Fruit fly (Drosophila melanogaster) whole organism, embryonic: ENCODE measurements around the gene CG32073.
A peak's percentile ranks its signal among the peaks of the same experiment; 100 is the strongest.

Source experiments
- Ada2b ChIP-seq: fragments of 200-800 bp; sonication (Bioruptor generic); IDR thresholded peaks from 2 replicates; pipeline ENCODE4 v1.3.6; 2022; ENCODE audit warnings: missing biosample characterization, missing genetic modification characterization
- Adf1 ChIP-seq: fragments of 200-800 bp; sonication (Bioruptor generic); IDR thresholded peaks from 2 replicates; pipeline ENCODE4 v1.3.6; 2022; ENCODE audit warnings: missing biosample characterization, missing genetic modification characterization
- CG11398 ChIP-seq: fragments of 200-800 bp; sonication (Bioruptor generic); optimal IDR thresholded peaks from 2 replicates; lab custom pipeline; 2016; ENCODE audit warnings: missing biosample characterization, missing genetic modification characterization
- CG12299 ChIP-seq: fragments of 200-800 bp; sonication (Bioruptor generic); optimal IDR thresholded peaks from 2 replicates; lab custom pipeline; 2018; ENCODE audit warnings: missing biosample characterization, mild to moderate bottlenecking, missing genetic modification characterization
- CG14050 ChIP-seq: fragments of 200-800 bp; sonication (Bioruptor generic); IDR thresholded peaks from 3 replicates; pipeline ENCODE4 v1.3.6; 2022; ENCODE audit warnings: missing biosample characterization, missing genetic modification characterization
- CG14441 ChIP-seq: fragments of 200-800 bp; sonication (Bioruptor generic); IDR thresholded peaks from 2 replicates; pipeline ENCODE4 v1.3.6; 2022; ENCODE audit warnings: missing biosample characterization, missing genetic modification characterization
- CG15601 ChIP-seq: fragments of 200-800 bp; sonication (Bioruptor generic); optimal IDR thresholded peaks from 3 replicates; lab custom pipeline; 2019; ENCODE audit warnings: missing biosample characterization, mild to moderate bottlenecking, missing genetic modification characterization, moderate library complexity
- CG2202 ChIP-seq: fragments of 200-800 bp; sonication (Bioruptor generic); optimal IDR thresholded peaks from 2 replicates; lab custom pipeline; 2018; ENCODE audit warnings: missing biosample characterization, mild to moderate bottlenecking, missing genetic modification characterization
- CG2889 ChIP-seq: fragments of 200-800 bp; sonication (Bioruptor generic); IDR thresholded peaks from 3 replicates; pipeline ENCODE4 v1.3.6; 2022; ENCODE audit warnings: missing biosample characterization, missing genetic modification characterization
- CG31441 ChIP-seq: fragments of 200-800 bp; sonication (Bioruptor generic); IDR thresholded peaks from 2 replicates; pipeline ENCODE4 v1.3.6; 2022; ENCODE audit warnings: missing biosample characterization, missing genetic modification characterization
- CG32532 ChIP-seq: fragments of 200-800 bp; sonication (Bioruptor generic); IDR thresholded peaks from 2 replicates; pipeline ENCODE4 v1.3.6; 2022; ENCODE audit warnings: missing biosample characterization, missing genetic modification characterization
- CG33213 ChIP-seq: fragments of 200-800 bp; sonication (Bioruptor generic); optimal IDR thresholded peaks from 3 replicates; lab custom pipeline; 2016; ENCODE audit warnings: missing biosample characterization, missing genetic modification characterization
- CG33557 ChIP-seq: fragments of 200-800 bp; sonication (Bioruptor generic); optimal IDR thresholded peaks from 2 replicates; lab custom pipeline; 2019; ENCODE audit warnings: missing biosample characterization, mild to moderate bottlenecking, missing genetic modification characterization, moderate library complexity
- CG3847 ChIP-seq: fragments of 200-800 bp; sonication (Bioruptor generic); IDR thresholded peaks from 2 replicates; pipeline ENCODE4 v1.3.6; 2022; ENCODE audit warnings: missing biosample characterization, missing genetic modification characterization
- CG4360 ChIP-seq: fragments of 200-800 bp; sonication (Bioruptor generic); IDR thresholded peaks from 2 replicates; pipeline ENCODE4 v1.3.6; 2022; ENCODE audit warnings: missing biosample characterization, missing genetic modification characterization
- CG4424 ChIP-seq: fragments of 200-800 bp; sonication (Bioruptor generic); optimal IDR thresholded peaks from 3 replicates; lab custom pipeline; 2016; ENCODE audit warnings: missing biosample characterization, missing genetic modification characterization
- CG7357 ChIP-seq: fragments of 200-800 bp; sonication (Bioruptor generic); IDR thresholded peaks from 3 replicates; pipeline ENCODE4 v1.3.6; 2022; ENCODE audit warnings: missing biosample characterization, missing genetic modification characterization
- CG7556 ChIP-seq: fragments of 200-800 bp; sonication (Bioruptor generic); optimal IDR thresholded peaks from 2 replicates; lab custom pipeline; 2017; ENCODE audit warnings: missing biosample characterization, mild to moderate bottlenecking, missing genetic modification characterization
- CG8281 ChIP-seq: fragments of 200-800 bp; sonication (Bioruptor generic); optimal IDR thresholded peaks from 2 replicates; lab custom pipeline; 2018; ENCODE audit warnings: missing biosample characterization, mild to moderate bottlenecking, missing genetic modification characterization, moderate library complexity
- D19A ChIP-seq: fragments of 200-800 bp; optimal IDR thresholded peaks from 3 replicates; lab custom pipeline; 2019; ENCODE audit warnings: missing biosample characterization, mild to moderate bottlenecking, missing genetic modification characterization, moderate library complexity
- Dad ChIP-seq: fragments of 200-800 bp; sonication (Bioruptor generic); optimal IDR thresholded peaks from 3 replicates; lab custom pipeline; 2016; ENCODE audit warnings: missing biosample characterization, missing genetic modification characterization
- Doc2 ChIP-seq: fragments of 200-800 bp; sonication (Bioruptor generic); IDR thresholded peaks from 2 replicates; pipeline ENCODE4 v1.3.6; 2022; ENCODE audit warnings: missing biosample characterization, missing genetic modification characterization
- E2f1 ChIP-seq: fragments of 200-800 bp; sonication (Bioruptor generic); IDR thresholded peaks from 2 replicates; pipeline ENCODE4 v1.3.6; 2022; ENCODE audit warnings: missing biosample characterization, missing genetic modification characterization
- Hand ChIP-seq: fragments of 200-800 bp; sonication (Bioruptor generic); optimal IDR thresholded peaks from 2 replicates; lab custom pipeline; 2017; ENCODE audit warnings: mild to moderate bottlenecking, missing biosample characterization, missing genetic modification reagents, missing genetic modification characterization
- Hr51 ChIP-seq, 2 experiments: fragments of 200-800 bp; sonication (Bioruptor generic); optimal IDR thresholded peaks; 2 replicates in 1 of 2; 3 replicates in 1 of 2; lab custom pipeline; 2016 to 2018; ENCODE audit warnings: missing biosample characterization in 2 of 2, missing genetic modification characterization in 2 of 2, mild to moderate bottlenecking in 1 of 2, moderate library complexity in 1 of 2
- NC2β ChIP-seq: fragments of 200-800 bp; sonication (Bioruptor generic); optimal IDR thresholded peaks from 2 replicates; lab custom pipeline; 2016; ENCODE audit warnings: missing biosample characterization, missing genetic modification characterization
- NFAT ChIP-seq: fragments of 200-800 bp; sonication (Bioruptor generic); IDR thresholded peaks from 2 replicates; pipeline ENCODE4 v1.3.6; 2022; ENCODE audit warnings: missing biosample characterization, missing genetic modification characterization
- Nf-YB ChIP-seq: fragments of 200-800 bp; sonication (Bioruptor generic); optimal IDR thresholded peaks from 3 replicates; lab custom pipeline; 2019; ENCODE audit warnings: missing biosample characterization, mild to moderate bottlenecking, missing genetic modification characterization, moderate library complexity
- Nf-YC ChIP-seq: fragments of 200-800 bp; optimal IDR thresholded peaks from 3 replicates; lab custom pipeline; 2019; ENCODE audit warnings: missing biosample characterization, mild to moderate bottlenecking, missing genetic modification characterization, moderate library complexity
- Opbp ChIP-seq: fragments of 200-800 bp; sonication (Bioruptor generic); IDR thresholded peaks from 3 replicates; pipeline ENCODE4 v1.3.6; 2022; ENCODE audit warnings: missing biosample characterization, missing genetic modification characterization; ENCODE audit not compliant: partially characterized antibody
- Scr ChIP-seq: fragments of 200-800 bp; sonication (Bioruptor generic); IDR thresholded peaks from 2 replicates; pipeline ENCODE4 v1.3.6; 2022; ENCODE audit warnings: missing biosample characterization, missing genetic modification characterization; ENCODE audit not compliant: partially characterized antibody
- Ssrp ChIP-seq: fragments of 200-800 bp; sonication (Bioruptor generic); optimal IDR thresholded peaks from 2 replicates; lab custom pipeline; 2018; ENCODE audit warnings: missing biosample characterization, mild to moderate bottlenecking, missing genetic modification characterization, moderate library complexity
- Trl ChIP-seq, 3 experiments: fragments of >200 bp in 2 of 3; fragments of 200-800 bp in 1 of 3; sonication (Bioruptor generic) in 1 of 3; optimal IDR thresholded peaks; 2 replicates in 1 of 3; 3 replicates in 2 of 3; lab custom pipeline; 2016 to 2017; ENCODE audit warnings: missing biosample characterization in 1 of 3, missing genetic modification characterization in 1 of 3
- Usf ChIP-seq: fragments of 200-800 bp; sonication (Bioruptor generic); optimal IDR thresholded peaks from 2 replicates; lab custom pipeline; 2017; ENCODE audit warnings: missing genotype, missing biosample characterization, missing genetic modification characterization
- aop ChIP-seq: fragments of 200-800 bp; sonication (Bioruptor generic); IDR thresholded peaks from 2 replicates; pipeline ENCODE4 v1.3.6; 2022; ENCODE audit warnings: missing biosample characterization, missing genetic modification characterization
- br ChIP-seq: fragments of >200 bp; optimal IDR thresholded peaks from 2 replicates; lab custom pipeline; 2017
- bsh ChIP-seq, 2 experiments: fragments of 200-800 bp; sonication (Bioruptor generic); optimal IDR thresholded peaks; 2 replicates each; lab custom pipeline; 2017 to 2018; ENCODE audit warnings: mild to moderate bottlenecking in 2 of 2, missing biosample characterization in 2 of 2, missing genetic modification characterization in 2 of 2, moderate library complexity in 1 of 2
- croc ChIP-seq: fragments of 200-800 bp; sonication (Bioruptor generic); conservative IDR thresholded peaks from 3 replicates; pipeline ENCODE4 v1.3.6; 2022; ENCODE audit warnings: missing biosample characterization, missing genetic modification characterization
- dm ChIP-seq: fragments of 200-800 bp; sonication (Bioruptor generic); optimal IDR thresholded peaks from 3 replicates; lab custom pipeline; 2016; ENCODE audit warnings: missing biosample characterization, missing genetic modification characterization
- exex ChIP-seq: fragments of 200-800 bp; sonication (Bioruptor generic); optimal IDR thresholded peaks from 4 replicates; lab custom pipeline; 2018; ENCODE audit warnings: missing biosample characterization, mild to moderate bottlenecking, missing genetic modification characterization, moderate library complexity
- fru ChIP-seq: fragments of >200 bp; optimal IDR thresholded peaks from 2 replicates; lab custom pipeline; 2017
- gcm2 ChIP-seq: fragments of 200-800 bp; sonication (Bioruptor generic); optimal IDR thresholded peaks from 2 replicates; lab custom pipeline; 2016; ENCODE audit warnings: missing biosample characterization, missing genetic modification characterization
- grau ChIP-seq: fragments of 200-800 bp; optimal IDR thresholded peaks from 3 replicates; lab custom pipeline; 2019; ENCODE audit warnings: missing biosample characterization, mild to moderate bottlenecking, missing genetic modification characterization, moderate library complexity
- insv ChIP-seq, 2 experiments: fragments of 200-800 bp; sonication (Bioruptor generic); optimal IDR thresholded peaks; 3 replicates each; lab custom pipeline; 2016 to 2018; ENCODE audit warnings: missing biosample characterization in 2 of 2, missing genetic modification characterization in 2 of 2
- inv ChIP-seq: fragments of 200-800 bp; sonication (Bioruptor generic); IDR thresholded peaks from 2 replicates; pipeline ENCODE4 v1.3.6; 2022; ENCODE audit warnings: missing biosample characterization, missing genetic modification characterization; ENCODE audit not compliant: partially characterized antibody
- psq ChIP-seq: fragments of 200-800 bp; sonication (Bioruptor generic); optimal IDR thresholded peaks from 2 replicates; lab custom pipeline; 2017; ENCODE audit warnings: missing biosample characterization, missing genetic modification characterization
- sqz ChIP-seq: fragments of 200-800 bp; sonication (Bioruptor generic); optimal IDR thresholded peaks from 3 replicates; lab custom pipeline; 2018; ENCODE audit warnings: missing biosample characterization, mild to moderate bottlenecking, missing genetic modification characterization
- sug ChIP-seq: fragments of 200-800 bp; optimal IDR thresholded peaks from 2 replicates; lab custom pipeline; 2019; ENCODE audit warnings: missing biosample characterization, mild to moderate bottlenecking, missing genetic modification characterization, moderate library complexity
- z ChIP-seq: fragments of 200-800 bp; sonication (Bioruptor generic); IDR thresholded peaks from 3 replicates; pipeline ENCODE4 v1.3.6; 2022; ENCODE audit warnings: missing biosample characterization, missing genetic modification characterization
- zen ChIP-seq: fragments of 200-800 bp; sonication (Bioruptor generic); optimal IDR thresholded peaks from 3 replicates; lab custom pipeline; 2018; ENCODE audit warnings: missing biosample characterization, mild to moderate bottlenecking, missing genetic modification characterization, moderate library complexity

CG32073 gene

dm6 chr3L:11084557-11085231 lies 22.7 kb downstream of the CG32073 start (continued):
- TF ChIP-seq Adf1 (peak; percentile 54), CG33557 (GFP tag; lab: Kevin White, UChicago) (peak; percentile 97), zen (peak; percentile 94), CG7357 (peak; percentile 87; the same call in 2 of the 3 replicates), CG4360 (GFP tag; lab: Robert Waterston, UW) (peak; percentile 86), CG31441 (GFP tag; lab: Robert Waterston, UW) (peak; percentile 97), sqz (peak; percentile 97), CG12299 (tag; lab: Kevin White, UChicago) (peak; percentile 94), gcm2 (GFP tag; lab: Kevin White, UChicago) (peak; percentile 95), CG32532 (peak; percentile 93), D19A (tag; lab: Kevin White, UChicago) (peak; percentile 95), CG8281 (tag; lab: Kevin White, UChicago) (peak; percentile 88), CG33213 (GFP tag; lab: Kevin White, UChicago) (peak; percentile 96), z (peak; percentile 68; the same call in 1 of the 3 replicates), Usf (peak; percentile 77), CG2202 (tag; lab: Kevin White, UChicago) (peak; percentile 98), CG4424 (GFP tag; lab: Kevin White, UChicago) (peak; percentile 98), CG14441 (peak; percentile 96), Opbp (GFP tag; lab: Robert Waterston, UW) (no peak), inv (GFP tag; lab: Robert Waterston, UW) (no peak), Hand (peak; percentile 85), Nf-YB (peak; percentile 88), Doc2 (GFP tag; lab: Robert Waterston, UW) (peak; percentile 80), sug (tag; lab: Kevin White, UChicago) (peak; percentile 75), CG14050 (GFP tag; lab: Robert Waterston, UW) (peak; percentile 93), br (lab: Kevin White, UChicago) (no peak), croc (GFP tag; lab: Robert Waterston, UW) (peak; percentile 94), Trl (optimal IDR thresholded peaks at IDR 0.05; lab: Kevin White, UChicago) (peak; percentile 35 to 55), Trl (GFP tag; optimal IDR thresholded peaks at IDR 0.05; lab: Kevin White, UChicago) (peak; percentile 97), CG2889 (GFP tag; lab: Robert Waterston, UW) (peak; percentile 88), grau (tag; lab: Kevin White, UChicago) (peak; percentile 93), NC2β (GFP tag; lab: Kevin White, UChicago) (peak; percentile 97), psq (GFP tag; lab: Kevin White, UChicago) (peak; percentile 91), CG3847 (GFP tag; lab: Robert Waterston, UW) (peak; percentile 90), Dad (GFP tag; lab: Kevin White, UChicago) (peak; percentile 96), CG11398 (GFP tag; lab: Kevin White, UChicago) (peak; percentile 98), exex (tag; lab: Kevin White, UChicago) (peak; percentile 22), E2f1 (GFP tag; lab: Robert Waterston, UW) (peak; percentile 93), Ada2b (GFP tag; lab: Robert Waterston, UW) (peak; percentile 97), bsh (GFP tag; optimal IDR thresholded peaks at IDR 0.05; lab: Kevin White, UChicago) (peak; percentile 97 to 99), Scr (GFP tag; lab: Robert Waterston, UW) (no peak), CG15601 (peak; percentile 98), CG7556 (GFP tag; lab: Kevin White, UChicago) (peak; percentile 96), dm (GFP tag; lab: Kevin White, UChicago) (peak; percentile 94), aop (GFP tag; lab: Robert Waterston, UW) (peak; percentile 92), Nf-YC (no peak), Ssrp (tag; lab: Kevin White, UChicago) (peak; percentile 97), fru (lab: Kevin White, UChicago) (no peak), Hr51 (GFP tag; optimal IDR thresholded peaks at IDR 0.05; lab: Kevin White, UChicago) (peak; percentile 93 to 97), NFAT (GFP tag; lab: Robert Waterston, UW) (peak; percentile 86), insv (GFP tag; optimal IDR thresholded peaks at IDR 0.05; lab: Kevin White, UChicago) (peak in 1 of 2 experiments; percentile 70)
